Fruit fly (Drosophila melanogaster) whole organism, embryonic: ENCODE measurements around the gene CG7203.

Experiments used
- CG10147 ChIP-seq: fragments of 200-800 bp; sonication (Bioruptor generic); optimal IDR thresholded peaks from 2 replicates; lab custom pipeline; 2019; ENCODE audit warnings: missing biosample characterization, mild to moderate bottlenecking, missing genetic modification characterization, moderate library complexity
- CG1024 ChIP-seq: fragments of 200-800 bp; sonication (Bioruptor generic); IDR thresholded peaks from 2 replicates; pipeline ENCODE4 v1.3.6; 2022; ENCODE audit warnings: missing biosample characterization, missing genetic modification characterization
- CG10366 ChIP-seq: fragments of 200-800 bp; sonication (Bioruptor generic); IDR thresholded peaks from 2 replicates; pipeline ENCODE4 v1.3.6; 2022; ENCODE audit warnings: missing biosample characterization, missing genetic modification characterization
- CG10654 ChIP-seq: fragments of 200-800 bp; sonication (Bioruptor generic); optimal IDR thresholded peaks from 2 replicates; lab custom pipeline; 2016; ENCODE audit warnings: missing biosample characterization, missing genetic modification characterization
- CG11398 ChIP-seq: fragments of 200-800 bp; sonication (Bioruptor generic); optimal IDR thresholded peaks from 2 replicates; lab custom pipeline; 2016; ENCODE audit warnings: missing biosample characterization, missing genetic modification characterization
- CG12391 ChIP-seq: fragments of 200-800 bp; sonication (Bioruptor generic); optimal IDR thresholded peaks from 3 replicates; lab custom pipeline; 2018; ENCODE audit warnings: missing biosample characterization, mild to moderate bottlenecking, missing genetic modification characterization, moderate library complexity
- CG13424 ChIP-seq: fragments of 200-800 bp; sonication (Bioruptor generic); optimal IDR thresholded peaks from 2 replicates; lab custom pipeline; 2019; ENCODE audit warnings: missing biosample characterization, mild to moderate bottlenecking, missing genetic modification characterization, moderate library complexity
- CG14050 ChIP-seq: fragments of 200-800 bp; sonication (Bioruptor generic); IDR thresholded peaks from 3 replicates; pipeline ENCODE4 v1.3.6; 2022; ENCODE audit warnings: missing biosample characterization, missing genetic modification characterization
- CG14667 ChIP-seq: fragments of 200-800 bp; sonication (Bioruptor generic); IDR thresholded peaks from 2 replicates; pipeline ENCODE4 v1.3.6; 2022; ENCODE audit warnings: missing biosample characterization, missing genetic modification characterization
- CG1792 ChIP-seq: fragments of 200-800 bp; sonication (Bioruptor generic); optimal IDR thresholded peaks from 2 replicates; lab custom pipeline; 2016; ENCODE audit warnings: missing biosample characterization, missing genetic modification characterization
- CG2116 ChIP-seq: fragments of 200-800 bp; sonication (Bioruptor generic); optimal IDR thresholded peaks from 3 replicates; lab custom pipeline; 2018; ENCODE audit warnings: missing biosample characterization, mild to moderate bottlenecking, missing genetic modification characterization
- CG31388 ChIP-seq: fragments of 200-800 bp; sonication (Bioruptor generic); optimal IDR thresholded peaks from 2 replicates; lab custom pipeline; 2016; ENCODE audit warnings: missing biosample characterization, missing genetic modification characterization
- CG4424 ChIP-seq: fragments of 200-800 bp; sonication (Bioruptor generic); optimal IDR thresholded peaks from 3 replicates; lab custom pipeline; 2016; ENCODE audit warnings: missing biosample characterization, missing genetic modification characterization
- CG4617 ChIP-seq: fragments of 200-800 bp; sonication (Bioruptor generic); optimal IDR thresholded peaks from 3 replicates; lab custom pipeline; 2016; ENCODE audit warnings: missing biosample characterization, missing genetic modification characterization, borderline replicate concordance
- CG6272 ChIP-seq: fragments of 200-800 bp; sonication (Bioruptor generic); IDR thresholded peaks from 2 replicates; pipeline ENCODE4 v1.3.6; 2022; ENCODE audit warnings: missing biosample characterization, missing genetic modification characterization
- CG9215 ChIP-seq: fragments of 200-800 bp; sonication (Bioruptor generic); IDR thresholded peaks from 2 replicates; pipeline ENCODE4 v1.3.6; 2022; ENCODE audit warnings: missing biosample characterization, missing genetic modification characterization
- Fer1 ChIP-seq: fragments of 200-800 bp; sonication (Bioruptor generic); optimal IDR thresholded peaks from 2 replicates; lab custom pipeline; 2017; ENCODE audit warnings: missing biosample characterization, mild to moderate bottlenecking, missing genetic modification characterization
- Gsc ChIP-seq: fragments of 200-800 bp; sonication (Bioruptor generic); IDR thresholded peaks from 2 replicates; pipeline ENCODE4 v1.3.6; 2022; ENCODE audit warnings: missing biosample characterization, missing genetic modification characterization
- H2.0 ChIP-seq: fragments of 200-800 bp; sonication (Bioruptor generic); IDR thresholded peaks from 2 replicates; pipeline ENCODE4 v1.3.6; 2022; ENCODE audit warnings: missing biosample characterization, missing genetic modification characterization
- HmgZ ChIP-seq: fragments of 200-800 bp; sonication (Bioruptor generic); optimal IDR thresholded peaks from 2 replicates; lab custom pipeline; 2018; ENCODE audit warnings: missing biosample characterization, mild to moderate bottlenecking, missing genetic modification characterization
- Hr51 ChIP-seq, 2 experiments: fragments of 200-800 bp; sonication (Bioruptor generic); optimal IDR thresholded peaks; 2 replicates in 1 of 2; 3 replicates in 1 of 2; lab custom pipeline; 2016 to 2018; ENCODE audit warnings: missing biosample characterization in 2 of 2, missing genetic modification characterization in 2 of 2, mild to moderate bottlenecking in 1 of 2, moderate library complexity in 1 of 2
- MESR4 ChIP-seq: fragments of 200-800 bp; sonication (Bioruptor generic); optimal IDR thresholded peaks from 2 replicates; lab custom pipeline; 2018; ENCODE audit warnings: missing biosample characterization, mild to moderate bottlenecking, missing genetic modification characterization, moderate library complexity
- Mes4 ChIP-seq: fragments of 200-800 bp; sonication (Bioruptor generic); optimal IDR thresholded peaks from 2 replicates; lab custom pipeline; 2016; ENCODE audit warnings: missing biosample characterization, missing genetic modification characterization
- Mrtf ChIP-seq: fragments of 200-800 bp; sonication (Bioruptor generic); IDR thresholded peaks from 3 replicates; pipeline ENCODE4 v1.3.6; 2022; ENCODE audit warnings: missing biosample characterization, missing genetic modification characterization
- NC2α ChIP-seq: fragments of 200-800 bp; sonication (Bioruptor generic); optimal IDR thresholded peaks from 2 replicates; lab custom pipeline; 2016; ENCODE audit warnings: missing biosample characterization, missing genetic modification characterization
- Neu2 ChIP-seq: fragments of 200-800 bp; sonication (Bioruptor generic); optimal IDR thresholded peaks from 3 replicates; lab custom pipeline; 2016; ENCODE audit warnings: missing biosample characterization, missing genetic modification characterization, borderline replicate concordance
- Oaz ChIP-seq: fragments of 200-800 bp; sonication (Bioruptor generic); IDR thresholded peaks from 2 replicates; pipeline ENCODE4 v1.3.6; 2022; ENCODE audit warnings: missing biosample characterization, missing genetic modification characterization
- Opbp ChIP-seq: fragments of 200-800 bp; sonication (Bioruptor generic); IDR thresholded peaks from 3 replicates; pipeline ENCODE4 v1.3.6; 2022; ENCODE audit warnings: missing biosample characterization, missing genetic modification characterization; ENCODE audit not compliant: partially characterized antibody
- Vsx1 ChIP-seq: fragments of 200-800 bp; sonication (Bioruptor generic); optimal IDR thresholded peaks from 2 replicates; lab custom pipeline; 2017; ENCODE audit warnings: missing biosample characterization, mild to moderate bottlenecking, missing genetic modification characterization, missing genetic modification reagents
- chinmo ChIP-seq: fragments of 200-800 bp; sonication (Bioruptor generic); IDR thresholded peaks from 4 replicates; pipeline ENCODE4 v1.3.6; 2022; ENCODE audit warnings: missing biosample characterization, missing genetic modification characterization; ENCODE audit not compliant: partially characterized antibody
- crc ChIP-seq: fragments of 200-800 bp; sonication (Bioruptor generic); optimal IDR thresholded peaks from 2 replicates; lab custom pipeline; 2016; ENCODE audit warnings: missing biosample characterization, missing genetic modification characterization
- da ChIP-seq: fragments of 200-800 bp; sonication (Bioruptor generic); optimal IDR thresholded peaks from 2 replicates; lab custom pipeline; 2016; ENCODE audit warnings: missing biosample characterization, missing genetic modification characterization
- dati ChIP-seq: fragments of 200-800 bp; sonication (Bioruptor generic); IDR thresholded peaks from 2 replicates; pipeline ENCODE4 v1.3.6; 2022; ENCODE audit warnings: missing biosample characterization, missing genetic modification characterization
- dmrt11E ChIP-seq: fragments of 200-800 bp; sonication (Bioruptor generic); optimal IDR thresholded peaks from 3 replicates; lab custom pipeline; 2018; ENCODE audit warnings: missing biosample characterization, mild to moderate bottlenecking, missing genetic modification characterization, moderate library complexity
- dmrt99B ChIP-seq: fragments of 200-800 bp; sonication (Bioruptor generic); optimal IDR thresholded peaks from 2 replicates; lab custom pipeline; 2018; ENCODE audit warnings: missing biosample characterization, mild to moderate bottlenecking, missing genetic modification characterization, moderate library complexity
- dpn ChIP-seq, 2 experiments: fragments of 200-800 bp; sonication (Bioruptor generic); optimal IDR thresholded peaks; 3 replicates each; lab custom pipeline; 2016; ENCODE audit warnings: missing biosample characterization in 2 of 2, missing genetic modification characterization in 2 of 2
- emc ChIP-seq: fragments of 200-800 bp; sonication (Bioruptor generic); optimal IDR thresholded peaks from 2 replicates; lab custom pipeline; 2016; ENCODE audit warnings: missing biosample characterization, missing genetic modification characterization
- eve ChIP-seq, 2 experiments: fragments of >200 bp; optimal IDR thresholded peaks; 2 replicates each; lab custom pipeline; 2017; ENCODE audit warnings: missing biosample characterization in 2 of 2, missing genetic modification characterization in 2 of 2
- fd96Cb ChIP-seq: fragments of 200-800 bp; sonication (Bioruptor generic); optimal IDR thresholded peaks from 2 replicates; lab custom pipeline; 2018; ENCODE audit warnings: missing biosample characterization, mild to moderate bottlenecking, missing genetic modification characterization, moderate library complexity
- gsb-n ChIP-seq: fragments of 200-800 bp; sonication (Bioruptor generic); optimal IDR thresholded peaks from 3 replicates; lab custom pipeline; 2018; ENCODE audit warnings: missing biosample characterization, mild to moderate bottlenecking, missing genetic modification characterization
- h ChIP-seq: fragments of >200 bp; optimal IDR thresholded peaks from 2 replicates; lab custom pipeline; 2017
- klu ChIP-seq: fragments of 200-800 bp; sonication (Bioruptor generic); IDR thresholded peaks from 2 replicates; pipeline ENCODE4 v1.3.6; 2022; ENCODE audit warnings: missing biosample characterization, missing genetic modification characterization
- lmd ChIP-seq: fragments of 200-800 bp; sonication (Bioruptor generic); IDR thresholded peaks from 2 replicates; pipeline ENCODE4 v1.3.6; 2022; ENCODE audit warnings: missing biosample characterization, missing genetic modification characterization
- org-1 ChIP-seq: fragments of 200-800 bp; sonication (Bioruptor generic); optimal IDR thresholded peaks from 2 replicates; lab custom pipeline; 2017; ENCODE audit warnings: missing biosample characterization, missing genetic modification characterization
- schlank ChIP-seq: fragments of 200-800 bp; sonication (Bioruptor generic); optimal IDR thresholded peaks from 2 replicates; lab custom pipeline; 2018; ENCODE audit warnings: missing biosample characterization, mild to moderate bottlenecking, missing genetic modification characterization
- sima ChIP-seq: fragments of 200-800 bp; sonication (Bioruptor generic); optimal IDR thresholded peaks from 2 replicates; lab custom pipeline; 2016; ENCODE audit warnings: missing biosample characterization, missing genetic modification characterization
- sna ChIP-seq: fragments of 200-800 bp; sonication (Bioruptor generic); IDR thresholded peaks from 2 replicates; pipeline ENCODE4 v1.3.6; 2022; ENCODE audit warnings: missing biosample characterization, missing genetic modification characterization; ENCODE audit not compliant: partially characterized antibody
- sr ChIP-seq: fragments of 200-800 bp; sonication (Bioruptor generic); IDR thresholded peaks from 3 replicates; pipeline ENCODE4 v1.3.6; 2022; ENCODE audit warnings: missing biosample characterization, missing genetic modification characterization
- stc ChIP-seq: fragments of 200-800 bp; sonication (Bioruptor generic); IDR thresholded peaks from 2 replicates; pipeline ENCODE4 v1.3.6; 2022; ENCODE audit warnings: missing biosample characterization, missing genetic modification characterization
- vnd ChIP-seq: fragments of 200-800 bp; sonication (Bioruptor generic); IDR thresholded peaks from 3 replicates; pipeline ENCODE4 v1.3.6; 2022; ENCODE audit warnings: missing biosample characterization, missing genetic modification characterization; ENCODE audit not compliant: partially characterized antibody

CG7203 gene

dm6 chr2L:7790448-7791355, 37.7 kb upstream of the CG7203 start, which contains the start of gene CG7149 (continued):
- TF ChIP-seq Gsc (no peak), Fer1 (GFP tag; lab: Kevin White, UChicago) (peak; percentile 23), dmrt11E (tag; lab: Kevin White, UChicago) (no peak), CG10654 (GFP tag; lab: Kevin White, UChicago) (no peak), CG1024 (GFP tag; lab: Robert Waterston, UW) (no peak), CG12391 (no peak), CG10366 (no peak), CG31388 (GFP tag; lab: Kevin White, UChicago) (no peak), eve (GFP tag; optimal IDR thresholded peaks at IDR 0.05; lab: Kevin White, UChicago) (no peak), schlank (tag; lab: Kevin White, UChicago) (no peak), h (lab: Kevin White, UChicago) (no peak), Mes4 (GFP tag; lab: Kevin White, UChicago) (no peak), dpn (GFP tag; optimal IDR thresholded peaks at IDR 0.05; lab: Kevin White, UChicago) (peak in 1 of 2 experiments; percentile 2), CG4424 (GFP tag; lab: Kevin White, UChicago) (peak; percentile 5), dati (GFP tag; lab: Robert Waterston, UW) (no peak), Oaz (GFP tag; lab: Robert Waterston, UW) (no peak), gsb-n (tag; lab: Kevin White, UChicago) (no peak), CG6272 (no peak), Vsx1 (GFP tag; lab: Kevin White, UChicago) (peak; percentile 39), lmd (no peak), CG1792 (GFP tag; lab: Kevin White, UChicago) (no peak), CG10147 (GFP tag; lab: Kevin White, UChicago) (peak; percentile 7), sr (GFP tag; lab: Robert Waterston, UW) (no peak), Mrtf (GFP tag; lab: Robert Waterston, UW) (no peak), fd96Cb (no peak), klu (GFP tag; lab: Robert Waterston, UW) (no peak), CG14050 (GFP tag; lab: Robert Waterston, UW) (no peak), CG2116 (peak; percentile 2), H2.0 (GFP tag; lab: Robert Waterston, UW) (no peak), emc (GFP tag; lab: Kevin White, UChicago) (no peak), da (no peak), CG4617 (GFP tag; lab: Kevin White, UChicago) (no peak), Hr51 (GFP tag; optimal IDR thresholded peaks at IDR 0.05; lab: Kevin White, UChicago) (peak in 1 of 2 experiments; percentile 31), CG14667 (GFP tag; lab: Robert Waterston, UW) (no peak), HmgZ (no peak), Opbp (GFP tag; lab: Robert Waterston, UW) (no peak), NC2α (no peak), vnd (GFP tag; lab: Robert Waterston, UW) (no peak), CG11398 (no peak), CG13424 (tag; lab: Kevin White, UChicago) (peak; percentile 20), sima (GFP tag; lab: Kevin White, UChicago) (no peak), chinmo (peak; percentile 92; the same call in 3 of the 4 replicates), stc (GFP tag; lab: Robert Waterston, UW) (no peak), sna (GFP tag; lab: Robert Waterston, UW) (no peak), MESR4 (GFP tag; lab: Kevin White, UChicago) (no peak), org-1 (GFP tag; lab: Kevin White, UChicago) (no peak), Neu2 (no peak), CG9215 (GFP tag; lab: Robert Waterston, UW) (no peak), dmrt99B (tag; lab: Kevin White, UChicago) (no peak), crc (GFP tag; lab: Kevin White, UChicago) (no peak)
